Fruit fly (Drosophila melanogaster): ENCODE data around the gene CG2493.
A peak's percentile ranks its signal among the peaks of the same experiment; 100 is the strongest.

- peak; percentile 74 to 82 for TF ChIP-seq CTCF (optimal IDR thresholded peaks at IDR 0.05)
- no peak for TF ChIP-seq CG8478 (optimal IDR thresholded peaks at IDR 0.05)
Measured at dm6 chr2L:20425854-20426396, 37.3 kb downstream of the CG2493 start, which contains the start of gene CG31688.
